Fruit fly (Drosophila melanogaster): ENCODE results near the gene Neb-cGP.

Neb-cGP gene

DNA sequence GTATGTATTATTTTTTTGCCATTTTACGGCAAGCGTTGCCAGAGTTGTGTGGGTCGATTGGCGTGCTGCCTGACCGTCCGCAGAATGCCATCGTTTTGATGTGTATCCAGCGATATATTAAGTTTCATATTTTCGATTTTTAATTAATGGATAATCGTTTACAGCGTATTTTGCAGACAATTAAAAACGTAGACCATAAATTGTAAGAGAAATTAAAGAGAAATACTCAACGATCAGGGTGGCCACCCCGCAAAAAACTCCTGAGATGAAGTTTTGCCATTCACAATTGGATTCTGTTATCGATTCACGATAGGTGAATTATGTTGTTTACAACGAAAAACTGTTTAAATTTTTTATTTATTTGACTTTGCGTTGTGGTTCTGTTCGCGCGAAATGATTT is 14.1 kb downstream of the Neb-cGP start, which contains the start of gene nocte (continued):
- no peak for TF ChIP-seq CG1529 (GFP tag; optimal IDR thresholded peaks at IDR 0.05)
- peak; percentile 85 for TF ChIP-seq sens (GFP tag)
- peak; percentile 64 for TF ChIP-seq Dref (GFP tag; IDR thresholded peaks at IDR 0.05)
- TF ChIP-seq lilli (GFP tag; optimal IDR thresholded peaks at IDR 0.05), result peak; percentile 44
- peak; percentile 16 for TF ChIP-seq CG2120 (GFP tag; optimal IDR thresholded peaks at IDR 0.05)
- peak; percentile 10 for TF ChIP-seq CG8924 (tag; optimal IDR thresholded peaks at IDR 0.05)
- no peak for TF ChIP-seq CG4282 (GFP tag; optimal IDR thresholded peaks at IDR 0.05)
- TF ChIP-seq E2f2 (GFP tag; IDR thresholded peaks at IDR 0.05), result peak; percentile 31
- no peak for TF ChIP-seq CG14441 (GFP tag; IDR thresholded peaks at IDR 0.05)
- no peak for TF ChIP-seq CG12219 (GFP tag; optimal IDR thresholded peaks at IDR 0.05)
- peak; percentile 53 for TF ChIP-seq Sin3A (optimal IDR thresholded peaks at IDR 0.05)
- peak; percentile 12 for TF ChIP-seq zen (tag; optimal IDR thresholded peaks at IDR 0.05)
- TF ChIP-seq Xbp1 (GFP tag; optimal IDR thresholded peaks at IDR 0.05), result peak; percentile 31
- peak; percentile 47 for TF ChIP-seq Ets97D (GFP tag; optimal IDR thresholded peaks at IDR 0.05)
- TF ChIP-seq CG15479 (GFP tag; optimal IDR thresholded peaks at IDR 0.05), result no peak
- TF ChIP-seq MBD-R2 (GFP tag; IDR thresholded peaks at IDR 0.05), result peak; percentile 62
- peak; percentile 23 for TF ChIP-seq Antp (GFP tag; optimal IDR thresholded peaks at IDR 0.05)
- TF ChIP-seq chm (GFP tag; IDR thresholded peaks at IDR 0.05), result no peak
- TF ChIP-seq CG7357 (GFP tag; IDR thresholded peaks at IDR 0.05), result no peak
- peak; percentile 83 for TF ChIP-seq Med (GFP tag)
- TF ChIP-seq CG2129 (GFP tag; IDR thresholded peaks at IDR 0.05; ENCODE audit: partially characterized antibody), result 0 out of 2 replicates have a peak, but pooled peaks have one; percentile 20
- TF ChIP-seq CG42726 (GFP tag; IDR thresholded peaks at IDR 0.05; ENCODE audit: partially characterized antibody), result 0 out of 2 replicates have a peak, but pooled peaks have one; percentile 35
- TF ChIP-seq CG12659 (GFP tag; optimal IDR thresholded peaks at IDR 0.05), result peak; percentile 63
- peak; percentile 18 for TF ChIP-seq Lhr (GFP tag; optimal IDR thresholded peaks at IDR 0.05)
- TF ChIP-seq run (tag; optimal IDR thresholded peaks at IDR 0.05), result no peak
- peak; percentile 24 for TF ChIP-seq sd (tag; optimal IDR thresholded peaks at IDR 0.05)
- no peak for TF ChIP-seq slou (GFP tag; optimal IDR thresholded peaks at IDR 0.05)
- no peak for TF ChIP-seq odd (GFP tag; optimal IDR thresholded peaks at IDR 0.05)
- peak; percentile 88 for TF ChIP-seq Ets65A (GFP tag)
- no peak for TF ChIP-seq org-1 (GFP tag; optimal IDR thresholded peaks at IDR 0.05)
- peak; percentile 11 for TF ChIP-seq CG12155 (GFP tag; optimal IDR thresholded peaks at IDR 0.05)
- peak; percentile 20 for TF ChIP-seq CG15514 (GFP tag; optimal IDR thresholded peaks at IDR 0.05)
- peak; percentile 35 for TF ChIP-seq CG13624 (GFP tag; optimal IDR thresholded peaks at IDR 0.05)
- peak; percentile 65 for TF ChIP-seq trem (tag; optimal IDR thresholded peaks at IDR 0.05)
- TF ChIP-seq mam (GFP tag; optimal IDR thresholded peaks at IDR 0.05), result peak; percentile 44
- peak; percentile 56 for TF ChIP-seq pzg (GFP tag; optimal IDR thresholded peaks at IDR 0.05)
- no peak for TF ChIP-seq so (GFP tag; IDR thresholded peaks at IDR 0.05)
- no peak for TF ChIP-seq ranshi (GFP tag; IDR thresholded peaks at IDR 0.05)
- 0 out of 2 replicates have a peak, but pooled peaks have one; percentile 25 for TF ChIP-seq sna (GFP tag; IDR thresholded peaks at IDR 0.05; ENCODE audit: partially characterized antibody)
- peak; percentile 30 for TF ChIP-seq CG14710 (tag; optimal IDR thresholded peaks at IDR 0.05)
- no peak for TF ChIP-seq klu (GFP tag; IDR thresholded peaks at IDR 0.05)
- peak; percentile 0 for TF ChIP-seq gfzf (GFP tag; optimal IDR thresholded peaks at IDR 0.05)
- TF ChIP-seq Nf-YC (tag; optimal IDR thresholded peaks at IDR 0.05), result no peak
- peak; percentile 35 for TF ChIP-seq bab2 (GFP tag; optimal IDR thresholded peaks at IDR 0.05)
- TF ChIP-seq zfh2 (GFP tag; optimal IDR thresholded peaks at IDR 0.05), result peak; percentile 42
- no peak for TF ChIP-seq D19A (tag; optimal IDR thresholded peaks at IDR 0.05)
- peak; percentile 33 for TF ChIP-seq sug (tag; optimal IDR thresholded peaks at IDR 0.05)
- TF ChIP-seq ara (GFP tag; IDR thresholded peaks at IDR 0.05), result no peak
- no peak for TF ChIP-seq ro (GFP tag; IDR thresholded peaks at IDR 0.05)
- TF ChIP-seq CG4424 (GFP tag; optimal IDR thresholded peaks at IDR 0.05), result no peak
- TF ChIP-seq dm (GFP tag; optimal IDR thresholded peaks at IDR 0.05), result peak; percentile 11
- TF ChIP-seq BEAF-32 (GFP tag; optimal IDR thresholded peaks at IDR 0.05), result peak; percentile 67
